Fruit fly (Drosophila melanogaster) S2 (cell line): Measurements from ENCODE around the gene CG5177.

ENCODE experiments used
- CG8478 ChIP-seq: fragments of >200 bp; optimal IDR thresholded peaks from 2 replicates; lab custom pipeline; 2018
- CTCF ChIP-seq, 2 experiments: fragments of >200 bp; optimal IDR thresholded peaks; 2 replicates each; lab custom pipeline; 2018

- TF ChIP-seq CG8478 (lab: Kevin White, UChicago) = no peak
- TF ChIP-seq CTCF (optimal IDR thresholded peaks at IDR 0.05; lab: Kevin White, UChicago) = no peak
Observed at dm6 chr2L:7386555-7387420, 18.2 kb upstream of the CG5177 start.
